Worm (Caenorhabditis elegans): ENCODE data around the gene tbx-33.

DNA sequence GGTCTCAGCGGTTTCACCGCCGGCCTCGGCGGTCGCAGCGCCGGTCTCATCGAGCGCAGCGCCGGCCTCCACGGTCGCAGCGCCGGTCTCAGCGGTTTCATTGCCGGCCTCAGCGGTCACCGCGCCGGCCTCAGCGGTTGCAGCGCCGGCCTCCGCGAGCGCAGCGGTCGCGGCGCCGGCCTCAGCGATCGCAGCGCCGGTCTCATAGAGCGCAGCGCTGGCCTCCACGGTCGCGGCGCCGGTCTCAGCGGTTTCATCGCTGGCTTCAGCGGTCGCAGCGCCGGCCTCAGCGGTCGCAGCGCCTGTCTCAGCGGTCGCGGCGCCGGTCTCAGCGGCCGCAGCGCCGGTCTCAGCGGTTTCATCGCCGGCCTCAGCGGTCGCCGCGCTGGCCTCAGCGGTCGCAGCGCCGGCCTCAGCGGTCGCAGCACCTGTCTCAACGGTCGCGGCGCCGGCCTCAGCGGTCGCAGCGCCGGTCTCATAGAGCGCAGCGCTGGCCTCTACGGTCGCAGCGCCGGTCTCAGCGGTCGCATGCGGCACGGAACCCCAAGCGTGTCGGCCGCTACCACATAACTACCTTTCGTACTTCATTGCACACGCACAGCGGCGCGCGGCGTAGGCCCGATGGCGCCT lies 24.9 kb downstream of the tbx-33 start:
- TF ChIP-seq him-1 (tag; optimal IDR thresholded peaks at IDR 0.05) (no peak), dao-5 (tag; optimal IDR thresholded peaks at IDR 0.05) (no peak)
